Worm (Caenorhabditis elegans) whole organism, L3 larva: ENCODE measurements around the gene srw-89.

ENCODE experiments used
- lin-15B ChIP-seq: fragments of 150-350 bp; optimal IDR thresholded peaks from 2 replicates; lab custom pipeline; 2014; ENCODE audit warnings: missing biosample characterization, missing genetic modification characterization

srw-89 gene

ce11 chrV:4063559-4064164 lies 46.8 kb downstream of the srw-89 start:
- peak; percentile 4 for TF ChIP-seq lin-15B
